Fruit fly (Drosophila melanogaster) whole organism, wandering third instar larva: ENCODE data around the gene CG31974.

Experiments
- CG32264 ChIP-seq: fragments of 200-800 bp; sonication (Bioruptor generic); optimal IDR thresholded peaks from 2 replicates; lab custom pipeline; 2016; ENCODE audit warnings: missing biosample characterization, missing genetic modification characterization
- CG9705 ChIP-seq: fragments of 200-800 bp; sonication (Bioruptor generic); optimal IDR thresholded peaks from 2 replicates; lab custom pipeline; 2018; ENCODE audit warnings: missing biosample characterization, mild to moderate bottlenecking, missing genetic modification characterization
- Dif ChIP-seq: fragments of 200-275, 200-300 bp; sonication (Bioruptor generic); optimal IDR thresholded peaks from 2 replicates; lab custom pipeline; 2018; ENCODE audit warnings: missing biosample characterization, missing genetic modification characterization; ENCODE audit not compliant: partially characterized antibody
- HLH106 ChIP-seq: fragments of 200-800 bp; optimal IDR thresholded peaks from 3 replicates; lab custom pipeline; 2019; ENCODE audit warnings: missing biosample characterization, mild to moderate bottlenecking, missing genetic modification characterization, moderate library complexity
- Hnf4 ChIP-seq: fragments of 200-800 bp; sonication (Bioruptor generic); optimal IDR thresholded peaks from 2 replicates; lab custom pipeline; 2016; ENCODE audit warnings: missing biosample characterization, mild to moderate bottlenecking, missing genetic modification characterization
- Hr78 ChIP-seq: fragments of >200 bp; optimal IDR thresholded peaks from 2 replicates; lab custom pipeline; 2017; ENCODE audit warnings: missing biosample characterization, missing genetic modification characterization
- Hr83 ChIP-seq: fragments of 200-300 bp; sonication (Bioruptor generic); optimal IDR thresholded peaks from 2 replicates; lab custom pipeline; 2016; ENCODE audit warnings: missing biosample characterization, mild to moderate bottlenecking, missing genetic modification characterization, moderate library complexity; ENCODE audit not compliant: poor library complexity, severe bottlenecking
- Jra ChIP-seq: sonication (Bioruptor generic); optimal IDR thresholded peaks from 2 replicates; lab custom pipeline; 2016; ENCODE audit warnings: missing biosample characterization, missing genetic modification characterization
- Myc ChIP-seq: fragments of >200 bp; optimal IDR thresholded peaks from 2 replicates; lab custom pipeline; 2017
- N ChIP-seq: fragments of >200 bp; optimal IDR thresholded peaks from 2 replicates; lab custom pipeline; 2018; ENCODE audit warnings: missing biosample characterization, missing external identifiers, missing genetic modification characterization
- OdsH ChIP-seq: fragments of 200-800 bp; sonication (Bioruptor generic); optimal IDR thresholded peaks from 2 replicates; lab custom pipeline; 2016; ENCODE audit warnings: missing biosample characterization, mild to moderate bottlenecking, missing genetic modification characterization
- Rel ChIP-seq, 2 experiments: fragments of 200-800 bp; sonication (Bioruptor generic) in 1 of 2; optimal IDR thresholded peaks; 2 replicates in 1 of 2; 3 replicates in 1 of 2; lab custom pipeline; 2016 to 2019; ENCODE audit warnings: mild to moderate bottlenecking in 2 of 2, missing biosample characterization in 2 of 2, missing genetic modification characterization in 2 of 2, moderate library complexity in 1 of 2
- Sp1 ChIP-seq: fragments of 200-800 bp; sonication (Bioruptor generic); optimal IDR thresholded peaks from 3 replicates; lab custom pipeline; 2019; ENCODE audit warnings: missing biosample characterization, mild to moderate bottlenecking, missing genetic modification characterization, moderate library complexity
- Vsx2 ChIP-seq: fragments of 200-300, 225-300 bp; sonication (Bioruptor generic); optimal IDR thresholded peaks from 2 replicates; lab custom pipeline; 2018; ENCODE audit warnings: missing biosample characterization, missing genetic modification characterization; ENCODE audit not compliant: partially characterized antibody
- ey ChIP-seq: fragments of 200-800 bp; sonication (Bioruptor generic); optimal IDR thresholded peaks from 2 replicates; lab custom pipeline; 2016; ENCODE audit warnings: missing biosample characterization, missing genetic modification characterization
- foxo ChIP-seq, 2 experiments: fragments of 200-800 bp; sonication (Bioruptor generic); optimal IDR thresholded peaks; 2 replicates in 1 of 2; 3 replicates in 1 of 2; lab custom pipeline; 2016 to 2017; ENCODE audit warnings: missing biosample characterization in 2 of 2, missing genetic modification characterization in 2 of 2
- fru ChIP-seq: fragments of 200-800 bp; sonication (Bioruptor generic); optimal IDR thresholded peaks from 3 replicates; lab custom pipeline; 2016; ENCODE audit warnings: missing biosample characterization, mild to moderate bottlenecking, missing genetic modification characterization
- h ChIP-seq: fragments of 200-800 bp; sonication (Bioruptor generic); optimal IDR thresholded peaks from 3 replicates; lab custom pipeline; 2016; ENCODE audit warnings: missing biosample characterization, mild to moderate bottlenecking, missing genetic modification characterization
- jim ChIP-seq: fragments of 175-275, 200-325 bp; sonication (Bioruptor generic); optimal IDR thresholded peaks from 2 replicates; lab custom pipeline; 2016; ENCODE audit warnings: missing biosample characterization, mild to moderate bottlenecking, missing genetic modification characterization
- lola ChIP-seq: fragments of >200 bp; optimal IDR thresholded peaks from 2 replicates; lab custom pipeline; 2017; ENCODE audit warnings: missing biosample characterization, missing genetic modification characterization
- pan ChIP-seq: fragments of >200 bp; optimal IDR thresholded peaks from 2 replicates; lab custom pipeline; 2017
- psq ChIP-seq: fragments of 200-800 bp; sonication (Bioruptor generic); optimal IDR thresholded peaks from 3 replicates; lab custom pipeline; 2017; ENCODE audit warnings: missing biosample characterization, mild to moderate bottlenecking, missing genetic modification characterization, moderate library complexity
- sv ChIP-seq: fragments of 200-800 bp; sonication (Bioruptor generic); optimal IDR thresholded peaks from 3 replicates; lab custom pipeline; 2016; ENCODE audit warnings: missing biosample characterization, missing genetic modification characterization
- tai ChIP-seq: sonication (Bioruptor generic); optimal IDR thresholded peaks from 2 replicates; lab custom pipeline; 2016; ENCODE audit warnings: missing biosample characterization, missing genetic modification characterization
- usp ChIP-seq: fragments of >200 bp; optimal IDR thresholded peaks from 2 replicates; lab custom pipeline; 2017; ENCODE audit warnings: missing biosample characterization, missing genetic modification characterization

The CG31974 gene

DNA sequence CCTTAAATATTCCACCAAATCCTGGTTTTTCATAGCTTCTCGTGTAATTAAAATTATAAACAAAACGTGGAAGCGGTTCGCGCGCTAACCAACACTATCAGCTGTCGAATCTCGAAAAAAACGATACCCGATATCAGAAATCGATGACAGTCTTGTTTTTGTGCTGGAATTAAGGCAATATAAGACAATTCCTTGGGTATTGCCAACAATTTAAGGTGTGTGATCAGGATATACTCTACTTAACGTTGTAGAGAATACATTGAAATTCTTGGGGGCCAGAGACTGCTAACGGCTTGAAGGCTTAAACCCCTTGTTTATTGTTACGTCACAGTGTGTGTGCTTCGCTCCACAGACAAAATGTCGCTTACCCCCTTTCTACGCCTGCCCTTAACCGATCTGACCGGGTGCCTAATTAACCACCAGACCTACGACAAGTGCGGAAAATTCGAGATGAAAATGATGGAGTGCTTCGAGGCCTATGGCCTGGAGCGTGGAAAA lies 12.4 kb upstream of the CG31974 start, which contains the start of gene Pus10:
TSS of gene Pus10 (minus strand) at position 91 of the 498 bp plus-strand sequence.
- TF ChIP-seq foxo (GFP tag; optimal IDR thresholded peaks at IDR 0.05; lab: Kevin White, UChicago) (peak in 1 of 2 experiments; percentile 26), OdsH (GFP tag; lab: Kevin White, UChicago) (peak; percentile 4), Vsx2 (GFP tag; lab: Kevin White, UChicago) (peak; percentile 26), CG9705 (GFP tag; lab: Kevin White, UChicago) (no peak), sv (GFP tag; lab: Kevin White, UChicago) (no peak), Jra (GFP tag; lab: Kevin White, UChicago) (peak; percentile 35)

DNA sequence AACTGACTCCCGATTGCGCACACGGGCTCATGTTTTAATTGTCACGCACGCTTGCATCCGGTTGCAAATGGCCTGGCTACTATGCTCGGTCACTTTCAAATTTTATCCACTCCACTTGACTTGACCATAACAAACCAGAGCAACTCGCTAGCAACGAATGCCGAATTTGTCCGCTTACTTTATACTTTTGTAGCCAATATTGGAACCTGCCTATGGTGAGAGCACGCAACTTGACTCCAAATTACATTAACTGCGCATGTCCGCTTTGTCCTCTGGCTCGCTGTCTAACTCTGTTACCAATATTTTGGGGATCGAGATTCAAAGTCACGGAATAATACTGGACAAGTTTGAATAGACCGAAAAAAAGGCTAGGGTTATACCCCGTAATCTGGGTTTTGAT lies 10.3 kb upstream of the CG31974 start, which contains the start of gene CG42399:
TSS of gene CG42399 (minus strand) at position 159 of the 400 bp plus-strand sequence.
- no peak for TF ChIP-seq Dif (GFP tag; lab: Kevin White, UChicago)
- TF ChIP-seq, all 38 proteins: peak for 0

DNA sequence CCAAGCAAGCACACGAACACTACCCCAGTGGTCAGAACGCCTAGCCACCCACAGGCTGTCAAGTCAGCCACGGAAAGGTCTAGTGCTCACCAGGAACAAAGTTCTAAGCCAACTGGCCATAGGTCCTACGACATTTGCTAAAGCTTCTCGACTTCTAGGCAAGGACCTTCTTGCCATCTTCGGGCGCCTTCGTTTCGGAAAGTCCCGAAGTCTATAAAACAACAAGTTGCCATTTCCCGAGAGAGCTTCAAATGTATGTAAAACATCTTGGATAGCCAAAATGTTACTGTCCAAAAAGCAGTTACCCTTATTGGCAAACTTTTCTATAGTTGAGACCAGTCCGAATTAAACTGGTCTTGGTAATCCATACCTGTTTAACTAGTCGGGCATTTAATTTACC lies 3.6 kb upstream of the CG31974 start:
- TF ChIP-seq foxo (GFP tag; optimal IDR thresholded peaks at IDR 0.05; lab: Kevin White, UChicago) (no peak), jim (no peak), Myc (lab: Kevin White, UChicago) (no peak), HLH106 (tag; lab: Kevin White, UChicago) (no peak), Sp1 (no peak), pan (lab: Kevin White, UChicago) (no peak), tai (GFP tag; lab: Kevin White, UChicago) (no peak), CG9705 (GFP tag; lab: Kevin White, UChicago) (no peak), Hnf4 (no peak), Jra (GFP tag; lab: Kevin White, UChicago) (no peak), h (GFP tag; lab: Kevin White, UChicago) (no peak), ey (GFP tag; lab: Kevin White, UChicago) (no peak)

DNA sequence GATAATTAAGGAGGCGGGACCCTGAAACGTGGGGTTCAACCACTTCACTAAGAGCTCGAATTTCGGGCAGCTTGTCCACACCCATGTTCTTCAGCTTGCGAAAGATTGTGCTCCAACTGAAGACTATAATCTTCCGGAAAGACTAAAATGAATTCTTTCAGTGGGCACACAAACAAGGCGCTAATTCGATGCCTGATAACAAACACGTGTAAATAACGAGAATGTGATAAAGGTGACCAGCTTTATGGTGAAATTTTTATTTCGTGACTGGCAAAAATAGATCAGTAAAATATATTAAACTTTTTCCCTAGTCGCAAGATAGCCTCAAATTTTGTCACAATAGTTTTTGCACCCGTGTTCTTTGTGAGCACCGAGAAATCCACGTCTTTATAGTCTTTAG lies 2.0 kb downstream of the CG31974 start, which contains the start of the genes CG31975 and ovm:
TSS of gene CG31975 (minus strand) at position 144 of the 400 bp plus-strand sequence.
TSS of gene ovm (minus strand) at position 144 of the 400 bp plus-strand sequence.
- TF ChIP-seq psq (no peak), Myc (lab: Kevin White, UChicago) (no peak), Rel (GFP tag; optimal IDR thresholded peaks at IDR 0.05; lab: Kevin White, UChicago) (no peak), Rel (tag; optimal IDR thresholded peaks at IDR 0.05; lab: Kevin White, UChicago) (no peak), Jra (GFP tag; lab: Kevin White, UChicago) (no peak), h (GFP tag; lab: Kevin White, UChicago) (no peak), foxo (GFP tag; optimal IDR thresholded peaks at IDR 0.05; lab: Kevin White, UChicago) (no peak), lola (no peak), Hr78 (GFP tag; lab: Kevin White, UChicago) (no peak), usp (no peak)

DNA sequence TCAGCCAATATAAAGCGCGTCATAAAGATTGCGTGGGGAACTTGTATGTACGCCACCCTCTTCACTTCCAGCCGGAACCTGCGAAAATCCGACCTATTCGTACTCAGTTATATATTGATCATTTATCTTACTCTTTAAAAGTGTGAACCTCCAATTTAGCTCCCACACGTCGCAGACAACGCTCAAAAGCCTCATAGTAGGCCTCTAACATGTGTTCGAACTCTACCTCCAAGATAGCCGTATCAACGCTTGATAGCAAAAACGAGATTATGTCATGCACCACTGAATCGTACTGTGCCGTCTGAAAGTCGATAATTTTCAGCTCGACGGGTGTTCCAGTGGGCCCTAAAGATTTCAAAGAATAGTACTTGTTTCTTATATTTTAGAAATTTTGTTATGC lies 3.3 kb downstream of the CG31974 start:
- TF ChIP-seq h (GFP tag; lab: Kevin White, UChicago) (peak; percentile 16), tai (GFP tag; lab: Kevin White, UChicago) (no peak), OdsH (GFP tag; lab: Kevin White, UChicago) (no peak), CG32264 (GFP tag; lab: Kevin White, UChicago) (no peak), Sp1 (no peak), lola (no peak), Hr83 (no peak), Rel (GFP tag; optimal IDR thresholded peaks at IDR 0.05; lab: Kevin White, UChicago) (no peak), Rel (tag; optimal IDR thresholded peaks at IDR 0.05; lab: Kevin White, UChicago) (peak; percentile 5), fru (GFP tag; lab: Kevin White, UChicago) (no peak), HLH106 (tag; lab: Kevin White, UChicago) (no peak)

DNA sequence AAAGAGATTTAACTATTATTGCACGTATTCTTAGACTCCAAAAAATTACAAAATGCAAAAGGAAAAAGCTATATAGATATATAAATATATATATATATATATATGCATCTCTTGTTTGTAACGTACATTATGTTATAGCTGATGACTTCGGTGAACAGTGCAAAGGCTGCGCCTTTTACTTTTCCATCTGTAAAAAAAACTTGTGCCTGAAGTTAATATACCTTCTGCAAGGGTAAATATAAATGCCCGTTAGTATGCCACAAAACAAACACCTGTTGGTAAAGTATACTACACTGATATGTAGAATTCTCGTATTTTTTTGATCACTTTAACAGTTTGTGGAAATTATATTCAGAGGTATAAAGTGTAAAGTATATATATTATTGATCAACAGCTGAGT lies 4.8 kb downstream of the CG31974 start:
- TF ChIP-seq foxo (GFP tag; optimal IDR thresholded peaks at IDR 0.05; lab: Kevin White, UChicago) (no peak), HLH106 (tag; lab: Kevin White, UChicago) (peak; percentile 1), tai (GFP tag; lab: Kevin White, UChicago) (no peak), Myc (lab: Kevin White, UChicago) (peak; percentile 16), N (GFP tag; lab: Kevin White, UChicago) (peak; percentile 2)
